Worm (Caenorhabditis elegans): ENCODE measurements around the gene C31B8.7.

ce11 chrV:2855473-2855872 lies 47.7 kb downstream of the C31B8.7 start, which contains the start of gene srj-57:
- TF ChIP-seq T22C8.4 (GFP tag; IDR thresholded peaks at IDR 0.05), result no peak
- no peak for TF ChIP-seq ztf-29 (GFP tag; IDR thresholded peaks at IDR 0.05)
- TF ChIP-seq tab-1 (GFP tag; IDR thresholded peaks at IDR 0.05), result no peak
- TF ChIP-seq flt-1 (GFP tag; IDR thresholded peaks at IDR 0.05), result no peak
- TF ChIP-seq cog-1 (tag; optimal IDR thresholded peaks at IDR 0.05), result no peak

Measured in whole organism, midembryonic.